Worm (Caenorhabditis elegans) whole organism, young adult: ENCODE data around the gene rnp-7.
A peak's percentile ranks its signal among the peaks of the same experiment; 100 is the strongest.

ENCODE experiments used
- B0019.2 ChIP-seq: fragments of 200-800 bp; sonication (Bioruptor generic); conservative IDR thresholded peaks from 2 replicates; pipeline ENCODE4 v1.3.6; 2022; ENCODE audit warnings: missing genetic modification reagents, missing genetic modification characterization, missing compliant biosample characterization
- B0035.1 ChIP-seq: sonication (generic microtip); optimal IDR thresholded peaks from 2 replicates; lab custom pipeline; 2016; ENCODE audit warnings: missing genetic modification characterization, mild to moderate bottlenecking, missing compliant biosample characterization, missing genotype, missing genetic modification reagents
- C17E4.6 ChIP-seq: fragments of 200-800 bp; sonication (Bioruptor generic); IDR thresholded peaks from 2 replicates; pipeline ENCODE4 v1.3.6; 2022; ENCODE audit warnings: missing genetic modification reagents, missing genetic modification characterization, missing compliant biosample characterization
- F23B12.7 ChIP-seq: sonication (generic microtip); optimal IDR thresholded peaks from 2 replicates; lab custom pipeline; 2017; ENCODE audit warnings: missing genetic modification characterization, mild to moderate bottlenecking, missing compliant biosample characterization, antibody characterized with exemption, moderate library complexity; ENCODE audit not compliant: insufficient read depth
- F33H1.4 ChIP-seq: fragments of 200-800 bp; sonication (Bioruptor generic); IDR thresholded peaks from 2 replicates; pipeline ENCODE4 v1.3.6; 2022; ENCODE audit warnings: missing genetic modification reagents, missing genetic modification characterization, missing compliant biosample characterization
- F49E8.2 ChIP-seq: sonication (generic microtip); optimal IDR thresholded peaks from 3 replicates; lab custom pipeline; 2017; ENCODE audit warnings: missing genetic modification characterization, mild to moderate bottlenecking, missing compliant biosample characterization, antibody characterized with exemption, moderate library complexity; ENCODE audit not compliant: insufficient read depth
- F52B5.7 ChIP-seq: sonication (generic microtip); optimal IDR thresholded peaks from 2 replicates; lab custom pipeline; 2016; ENCODE audit warnings: mild to moderate bottlenecking, missing genetic modification characterization, missing compliant biosample characterization
- F57A8.1 ChIP-seq: fragments of 200-800 bp; sonication (Bioruptor generic); optimal IDR thresholded peaks from 2 replicates; lab custom pipeline; 2018; ENCODE audit warnings: mild to moderate bottlenecking, missing genetic modification characterization, moderate library complexity, missing compliant biosample characterization
- K12H6.12 ChIP-seq: fragments of 200-800 bp; sonication (Bioruptor generic); optimal IDR thresholded peaks from 2 replicates; lab custom pipeline; 2018; ENCODE audit warnings: mild to moderate bottlenecking, missing genetic modification characterization, missing compliant biosample characterization
- Y56A3A.18 ChIP-seq: fragments of 200-800 bp; sonication (Bioruptor generic); IDR thresholded peaks from 2 replicates; pipeline ENCODE4 v1.3.6; 2022; ENCODE audit warnings: missing genetic modification reagents, missing genetic modification characterization, missing compliant biosample characterization
- Y79H2A.3 ChIP-seq: fragments of 200-800 bp; sonication (Bioruptor generic); conservative IDR thresholded peaks from 2 replicates; pipeline ENCODE4 v1.3.6; 2022; ENCODE audit warnings: missing genetic modification reagents, missing genetic modification characterization, missing compliant biosample characterization
- ZK185.1 ChIP-seq: sonication (generic microtip); optimal IDR thresholded peaks from 2 replicates; lab custom pipeline; 2016; ENCODE audit warnings: mild to moderate bottlenecking, missing genetic modification characterization, missing compliant biosample characterization; ENCODE audit not compliant: poor library complexity, severe bottlenecking
- athp-1 ChIP-seq: sonication (generic microtip); optimal IDR thresholded peaks from 2 replicates; lab custom pipeline; 2017; ENCODE audit warnings: mild to moderate bottlenecking, missing genetic modification characterization, missing compliant biosample characterization
- attf-3 ChIP-seq: fragments of 200-800 bp; sonication (Bioruptor generic); conservative IDR thresholded peaks from 2 replicates; pipeline ENCODE4 v1.3.6; 2022; ENCODE audit warnings: missing genetic modification reagents, missing genetic modification characterization, missing compliant biosample characterization
- ccch-3 ChIP-seq: fragments of 200-800 bp; sonication (Bioruptor generic); optimal IDR thresholded peaks from 2 replicates; lab custom pipeline; 2018; ENCODE audit warnings: mild to moderate bottlenecking, missing genetic modification characterization, missing compliant biosample characterization
- cebp-1 ChIP-seq, 2 experiments: fragments of 200-800 bp in 1 of 2; sonication (Bioruptor generic) in 1 of 2; sonication (generic microtip) in 1 of 2; IDR thresholded peaks in 1 of 2; optimal IDR thresholded peaks in 1 of 2; 2 replicates each; pipeline versions ENCODE4 v1.3.6 to Lab custom; 2017 to 2022; ENCODE audit warnings: missing compliant biosample characterization in 2 of 2, missing genetic modification characterization in 2 of 2, mild to moderate bottlenecking in 1 of 2, missing genetic modification reagents in 1 of 2, moderate library complexity in 1 of 2
- cebp-2 ChIP-seq: fragments of 200-800 bp; sonication (Bioruptor generic); IDR thresholded peaks from 2 replicates; pipeline ENCODE4 v1.3.6; 2022; ENCODE audit warnings: missing genetic modification characterization, missing compliant biosample characterization
- ceh-40 ChIP-seq: fragments of 200-800 bp; sonication (Bioruptor generic); IDR thresholded peaks from 2 replicates; pipeline ENCODE4 v1.3.6; 2022; ENCODE audit warnings: missing genetic modification characterization, missing compliant biosample characterization
- dox-1 ChIP-seq: fragments of 200-800 bp; sonication (Bioruptor generic); IDR thresholded peaks from 2 replicates; pipeline ENCODE4 v1.3.6; 2022; ENCODE audit warnings: missing genetic modification reagents, missing genetic modification characterization, missing compliant biosample characterization
- egl-44 ChIP-seq: fragments of 200-800 bp; sonication (Bioruptor generic); IDR thresholded peaks from 2 replicates; pipeline ENCODE4 v1.3.6; 2022; ENCODE audit warnings: missing genetic modification reagents, missing genetic modification characterization, missing compliant biosample characterization
- gei-17 ChIP-seq: fragments of 200-800 bp; sonication (Bioruptor generic); optimal IDR thresholded peaks from 2 replicates; lab custom pipeline; 2018; ENCODE audit warnings: mild to moderate bottlenecking, missing genetic modification characterization, missing compliant biosample characterization
- hmg-1.2 ChIP-seq: fragments of 200-800 bp; sonication (Bioruptor generic); IDR thresholded peaks from 2 replicates; pipeline ENCODE4 v1.3.6; 2022; ENCODE audit warnings: missing genetic modification reagents, missing genetic modification characterization, missing compliant biosample characterization
- hrde-1 ChIP-seq: sonication (generic microtip); optimal IDR thresholded peaks from 2 replicates; lab custom pipeline; 2016; ENCODE audit warnings: missing genetic modification characterization, mild to moderate bottlenecking, missing compliant biosample characterization, moderate library complexity, missing genotype, missing genetic modification reagents, borderline replicate concordance
- let-607 ChIP-seq, 2 experiments: fragments of 200-800 bp in 1 of 2; sonication (Bioruptor generic) in 1 of 2; sonication (generic microtip) in 1 of 2; optimal IDR thresholded peaks; 2 replicates each; lab custom pipeline; 2016 to 2018; ENCODE audit warnings: mild to moderate bottlenecking in 2 of 2, missing compliant biosample characterization in 2 of 2, missing genetic modification characterization in 2 of 2, moderate library complexity in 2 of 2, missing genotype in 1 of 2
- lin-26 ChIP-seq: fragments of 200-800 bp; sonication (Bioruptor generic); IDR thresholded peaks from 2 replicates; pipeline ENCODE4 v1.3.6; 2022; ENCODE audit warnings: missing genetic modification reagents, missing genetic modification characterization, missing compliant biosample characterization
- lsy-27 ChIP-seq: sonication (generic microtip); optimal IDR thresholded peaks from 2 replicates; lab custom pipeline; 2017; ENCODE audit warnings: missing genetic modification characterization, mild to moderate bottlenecking, missing compliant biosample characterization, antibody characterized with exemption, missing genotype, borderline replicate concordance; ENCODE audit not compliant: insufficient read depth
- madf-3 ChIP-seq: fragments of 200-800 bp; sonication (Bioruptor generic); IDR thresholded peaks from 2 replicates; pipeline ENCODE4 v1.3.6; 2022; ENCODE audit warnings: missing genetic modification reagents, missing genetic modification characterization, missing compliant biosample characterization
- madf-8 ChIP-seq: fragments of 200-800 bp; sonication (Bioruptor generic); conservative IDR thresholded peaks from 2 replicates; pipeline ENCODE4 v1.3.6; 2022; ENCODE audit warnings: missing genetic modification reagents, missing genetic modification characterization, missing compliant biosample characterization
- nfya-1 ChIP-seq: sonication (generic microtip); optimal IDR thresholded peaks from 2 replicates; lab custom pipeline; 2017; ENCODE audit warnings: antibody characterized with exemption, missing compliant biosample characterization, missing genetic modification characterization, borderline replicate concordance; ENCODE audit not compliant: insufficient read depth
- nfyb-1 ChIP-seq: fragments of 200-800 bp; sonication (Bioruptor generic); IDR thresholded peaks from 2 replicates; pipeline ENCODE4 v1.3.6; 2022; ENCODE audit warnings: missing genetic modification reagents, missing genetic modification characterization, missing compliant biosample characterization
- nhr-179 ChIP-seq: sonication (generic microtip); optimal IDR thresholded peaks from 2 replicates; lab custom pipeline; 2016; ENCODE audit warnings: mild to moderate bottlenecking, missing genetic modification characterization, missing compliant biosample characterization
- nhr-80 ChIP-seq: sonication (generic microtip); optimal IDR thresholded peaks from 2 replicates; lab custom pipeline; 2016; ENCODE audit warnings: missing genetic modification characterization, missing compliant biosample characterization
- nhr-90 ChIP-seq: sonication (generic microtip); optimal IDR thresholded peaks from 2 replicates; lab custom pipeline; 2016; ENCODE audit warnings: missing genotype, mild to moderate bottlenecking, missing genetic modification characterization, missing compliant biosample characterization
- pbrm-1 ChIP-seq: fragments of 200-800 bp; sonication (Bioruptor generic); IDR thresholded peaks from 2 replicates; pipeline ENCODE4 v1.3.6; 2022; ENCODE audit warnings: missing genetic modification reagents, missing genetic modification characterization, missing compliant biosample characterization
- sdz-38 ChIP-seq: sonication (generic microtip); optimal IDR thresholded peaks from 2 replicates; lab custom pipeline; 2016; ENCODE audit warnings: missing genotype, missing genetic modification characterization, missing compliant biosample characterization
- snpc-1.3 ChIP-seq: sonication (generic microtip); optimal IDR thresholded peaks from 2 replicates; lab custom pipeline; 2017; ENCODE audit warnings: missing genetic modification characterization, mild to moderate bottlenecking, missing compliant biosample characterization, antibody characterized with exemption, moderate library complexity, missing genotype, missing genetic modification reagents; ENCODE audit not compliant: insufficient read depth
- snpc-3.4 ChIP-seq: sonication (generic microtip); optimal IDR thresholded peaks from 2 replicates; lab custom pipeline; 2017; ENCODE audit warnings: missing genetic modification characterization, mild to moderate bottlenecking, missing compliant biosample characterization, antibody characterized with exemption, moderate library complexity, missing genotype, missing genetic modification reagents
- somi-1 ChIP-seq: fragments of 200-800 bp; sonication (Bioruptor generic); optimal IDR thresholded peaks from 2 replicates; lab custom pipeline; 2018; ENCODE audit warnings: mild to moderate bottlenecking, missing genetic modification characterization, missing compliant biosample characterization
- tbp1 ChIP-seq: fragments of 200-800 bp; sonication (Bioruptor generic); optimal IDR thresholded peaks from 2 replicates; lab custom pipeline; 2018; ENCODE audit warnings: mild to moderate bottlenecking, missing genetic modification characterization, missing compliant biosample characterization
- xnd-1 ChIP-seq: sonication (generic microtip); optimal IDR thresholded peaks from 2 replicates; lab custom pipeline; 2016; ENCODE audit warnings: missing genotype, missing genetic modification reagents, missing genetic modification characterization, missing compliant biosample characterization
- zim-3 ChIP-seq: sonication (generic microtip); optimal IDR thresholded peaks from 2 replicates; lab custom pipeline; 2017; ENCODE audit warnings: mild to moderate bottlenecking, missing genetic modification characterization, moderate library complexity, missing compliant biosample characterization
- ztf-18 ChIP-seq: sonication (generic microtip); optimal IDR thresholded peaks from 2 replicates; lab custom pipeline; 2016; ENCODE audit warnings: missing genotype, mild to moderate bottlenecking, missing genetic modification characterization, missing compliant biosample characterization
- ztf-3 ChIP-seq: fragments of 200-800 bp; sonication (Bioruptor generic); optimal IDR thresholded peaks from 2 replicates; lab custom pipeline; 2018; ENCODE audit warnings: mild to moderate bottlenecking, missing genetic modification characterization, missing compliant biosample characterization

The rnp-7 gene

DNA sequence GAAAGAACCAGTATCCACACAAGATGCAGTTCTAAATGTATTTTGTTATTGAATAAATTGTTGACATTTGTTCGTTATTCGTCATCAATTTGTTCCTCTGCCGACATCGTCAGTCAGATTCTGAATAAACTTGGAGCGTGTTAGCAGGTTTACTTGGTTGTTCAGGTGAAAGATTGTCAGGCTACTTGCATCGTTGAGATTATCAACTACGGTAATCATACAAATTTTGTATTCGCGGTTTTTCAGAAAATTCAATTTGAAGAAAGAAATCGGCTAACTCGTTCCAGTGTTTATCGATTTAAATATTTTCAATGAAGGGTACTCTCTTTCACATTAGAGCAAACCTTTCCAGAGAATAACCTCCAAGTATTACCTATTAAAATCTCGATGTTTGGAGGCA, 48.8 kb upstream of the rnp-7 start, which contains the start of gene R151.2 (continued):
- TF ChIP-seq snpc-3.4 (tag; lab: Kevin White, UChicago) = peak; percentile 37
- 0 out of 2 replicates have a peak, but pooled peaks have one; percentile 35 for TF ChIP-seq egl-44
- TF ChIP-seq madf-3 = peak; percentile 62; the same call in 1 of the 2 replicates
- no peak for TF ChIP-seq F23B12.7 (tag; lab: Kevin White, UChicago)
- TF ChIP-seq hrde-1 (tag; lab: Kevin White, UChicago) = peak; percentile 77
- no peak for TF ChIP-seq nhr-80 (tag; lab: Kevin White, UChicago)
- TF ChIP-seq nfyb-1 (GFP tag; lab: Robert Waterston, UW) = 0 out of 2 replicates have a peak, but pooled peaks have one; percentile 47
- TF ChIP-seq dox-1 (GFP tag; lab: Robert Waterston, UW) = 0 out of 2 replicates have a peak, but pooled peaks have one; percentile 12
- no peak for TF ChIP-seq snpc-1.3 (tag; lab: Kevin White, UChicago)
- no peak for TF ChIP-seq nhr-179 (tag; lab: Kevin White, UChicago)
- peak; percentile 6 for TF ChIP-seq F57A8.1 (GFP tag; lab: Kevin White, UChicago)

DNA sequence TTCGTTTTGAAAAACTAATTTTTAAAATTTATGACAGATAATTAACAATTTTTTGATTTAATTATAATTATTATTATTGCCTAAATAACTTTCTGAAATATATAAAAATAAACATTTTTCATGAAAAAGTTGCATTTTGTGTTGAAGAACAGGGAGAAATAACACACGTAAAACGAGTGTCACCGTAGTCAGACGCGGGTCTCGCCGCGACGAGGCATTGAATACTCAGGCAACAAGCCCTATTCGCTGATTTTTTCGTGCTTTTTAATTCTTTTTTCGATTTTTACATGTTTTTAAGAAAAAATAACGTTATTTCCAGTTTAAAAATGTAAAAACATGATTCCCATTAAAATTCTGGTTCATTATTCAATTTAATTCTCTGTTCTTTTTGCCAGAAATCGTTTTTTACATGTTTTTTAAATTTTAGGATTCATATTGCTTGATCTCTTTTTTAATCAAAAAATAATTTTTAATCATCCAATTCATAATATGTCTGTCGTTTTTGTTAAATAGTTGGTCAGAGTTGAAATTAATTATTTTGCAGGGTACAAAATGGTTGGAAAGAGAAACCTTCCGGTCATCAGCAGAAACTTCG, 47.0 kb upstream of the rnp-7 start, which contains the start of gene rpl-6:
Gene rpl-6, plus strand, starts transcription at position 545 of the 595 bp plus-strand sequence.
- TF ChIP-seq F49E8.2 = peak; percentile 47
- TF ChIP-seq Y56A3A.18 (GFP tag; lab: Robert Waterston, UW) = no peak
- peak; percentile 8 for TF ChIP-seq K12H6.12 (tag; lab: Kevin White, UChicago)
- TF ChIP-seq ztf-18 (tag; lab: Kevin White, UChicago) = peak; percentile 47
- peak in 1 of 2 experiments; percentile 42 for TF ChIP-seq let-607 (tag; optimal IDR thresholded peaks at IDR 0.05; lab: Kevin White, UChicago)
- TF ChIP-seq egl-44 = no peak
- peak; percentile 74 for TF ChIP-seq attf-3
- TF ChIP-seq hmg-1.2 (GFP tag; lab: Robert Waterston, UW) = peak; percentile 86
- peak; percentile 54 for TF ChIP-seq madf-8 (GFP tag; lab: Robert Waterston, UW)
- TF ChIP-seq F33H1.4 = peak; percentile 98
- TF ChIP-seq nfya-1 (tag; lab: Kevin White, UChicago) = no peak
- TF ChIP-seq lin-26 (GFP tag; lab: Robert Waterston, UW) = no peak
- TF ChIP-seq athp-1 (tag; lab: Kevin White, UChicago) = no peak
- no peak for TF ChIP-seq ccch-3
- TF ChIP-seq xnd-1 (tag; lab: Kevin White, UChicago) = peak; percentile 1
- TF ChIP-seq nhr-179 (tag; lab: Kevin White, UChicago) = no peak
- no peak for TF ChIP-seq C17E4.6 (GFP tag; lab: Robert Waterston, UW)
- no peak for TF ChIP-seq F52B5.7 (tag; lab: Kevin White, UChicago)
- no peak for TF ChIP-seq B0035.1
- no peak for TF ChIP-seq gei-17 (GFP tag; lab: Kevin White, UChicago)
- no peak; the same call in 1 of the 2 replicates for TF ChIP-seq B0019.2 (GFP tag; lab: Robert Waterston, UW)
- peak; percentile 57 for TF ChIP-seq tbp1
- TF ChIP-seq somi-1 (GFP tag; lab: Kevin White, UChicago) = no peak
- peak; percentile 65 for TF ChIP-seq ZK185.1 (tag; lab: Kevin White, UChicago)
- TF ChIP-seq cebp-2 (GFP tag; lab: Robert Waterston, UW) = no peak
- TF ChIP-seq Y79H2A.3 (GFP tag; lab: Robert Waterston, UW) = no peak
- TF ChIP-seq nhr-90 (tag; lab: Kevin White, UChicago) = no peak
- no peak for TF ChIP-seq ceh-40 (GFP tag; lab: Robert Waterston, UW)
- TF ChIP-seq lsy-27 (tag; lab: Kevin White, UChicago) = peak; percentile 16
- no peak for TF ChIP-seq nfyb-1 (GFP tag; lab: Robert Waterston, UW)
- TF ChIP-seq pbrm-1 (GFP tag; lab: Robert Waterston, UW) = peak; percentile 72
- TF ChIP-seq zim-3 = no peak
- TF ChIP-seq ztf-3 = no peak
- TF ChIP-seq sdz-38 (tag; lab: Kevin White, UChicago) = no peak
- TF ChIP-seq cebp-1 (GFP tag; IDR thresholded peaks at IDR 0.05; lab: Robert Waterston, UW) = no peak
- TF ChIP-seq cebp-1 (tag; optimal IDR thresholded peaks at IDR 0.05; lab: Kevin White, UChicago) = peak; percentile 72
